Worm (Caenorhabditis elegans): ENCODE measurements around the gene C17G10.6.

The C17G10.6 gene

DNA sequence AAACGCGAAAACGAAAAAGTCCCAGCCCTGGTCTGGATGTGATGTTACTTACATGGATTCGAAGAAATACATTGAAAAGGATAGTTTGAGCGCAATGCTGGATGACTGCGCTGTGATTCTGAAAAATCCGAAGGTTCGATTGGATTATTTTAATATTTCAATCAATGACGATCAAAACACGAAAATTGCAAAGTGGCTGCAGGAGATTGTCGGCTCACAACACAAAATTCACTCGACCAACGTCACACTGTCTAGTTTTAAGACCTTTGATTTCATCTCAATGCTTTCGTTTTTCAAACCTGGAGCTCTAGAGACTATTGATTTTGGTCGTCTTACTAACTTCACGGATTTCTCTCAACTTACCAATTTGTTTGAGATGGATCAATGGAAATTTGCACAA lies 51.6 kb downstream of the C17G10.6 start, which contains the start of gene C17C3.5:
C17C3.5 (plus strand) TSS at position 301 of the 400 bp plus-strand sequence.
- no peak for TF ChIP-seq tbx-37 (GFP tag; conservative IDR thresholded peaks at IDR 0.05)
- no peak for TF ChIP-seq ceh-36 (tag; optimal IDR thresholded peaks at IDR 0.05)
- no peak for TF ChIP-seq B0310.2 (tag; optimal IDR thresholded peaks at IDR 0.05)
- no peak for TF ChIP-seq hmbx-1 (tag; optimal IDR thresholded peaks at IDR 0.05)
- no peak for TF ChIP-seq F13C5.2 (tag; optimal IDR thresholded peaks at IDR 0.05)
- no peak for TF ChIP-seq ceh-13 (GFP tag; optimal IDR thresholded peaks at IDR 0.05)
- TF ChIP-seq ets-7 (tag; optimal IDR thresholded peaks at IDR 0.05) = no peak
- TF ChIP-seq pes-1 (GFP tag; IDR thresholded peaks at IDR 0.05) = no peak
- TF ChIP-seq hmg-4 (GFP tag; optimal IDR thresholded peaks at IDR 0.05) = no peak
- TF ChIP-seq sea-1 (GFP tag; conservative IDR thresholded peaks at IDR 0.05) = no peak
- TF ChIP-seq ama-1 (optimal IDR thresholded peaks at IDR 0.05) = no peak
- TF ChIP-seq flt-1 (GFP tag; IDR thresholded peaks at IDR 0.05) = no peak
